Fruit fly (Drosophila melanogaster) whole organism, embryonic: ENCODE data around the gene spas.

Source experiments
- CG16863 ChIP-seq: fragments of 200-800 bp; sonication (Bioruptor generic); optimal IDR thresholded peaks from 3 replicates; lab custom pipeline; 2016; ENCODE audit warnings: missing biosample characterization, missing genetic modification characterization
- sisA ChIP-seq: fragments of 200-800 bp; sonication (Bioruptor generic); IDR thresholded peaks from 2 replicates; pipeline ENCODE4 v1.3.6; 2022; ENCODE audit warnings: missing biosample characterization, missing genetic modification characterization

- TF ChIP-seq sisA (no peak), CG16863 (GFP tag; lab: Kevin White, UChicago) (no peak)
Measured at dm6 chr3R:24054227-24054626, 16.2 kb downstream of the spas start, which contains the start of gene CG6000.
